Worm (Caenorhabditis elegans) whole organism, late embryonic: ENCODE data around the gene ilys-5.

Source experiments
- F13H6.1 ChIP-seq: sonication (generic microtip); optimal IDR thresholded peaks from 2 replicates; lab custom pipeline; 2016; ENCODE audit warnings: missing genetic modification characterization, missing compliant biosample characterization
- K09A11.1 ChIP-seq: sonication (generic microtip); optimal IDR thresholded peaks from 2 replicates; lab custom pipeline; 2017; ENCODE audit warnings: antibody characterized with exemption, mild to moderate bottlenecking, missing genetic modification characterization, missing compliant biosample characterization; ENCODE audit not compliant: insufficient read depth
- T23F11.4 ChIP-seq: fragments of 200-800 bp; sonication (Bioruptor generic); optimal IDR thresholded peaks from 2 replicates; lab custom pipeline; 2018; ENCODE audit warnings: mild to moderate bottlenecking, missing genetic modification characterization, missing compliant biosample characterization
- Y22D7AL.16 ChIP-seq: sonication (generic microtip); optimal IDR thresholded peaks from 2 replicates; lab custom pipeline; 2016; ENCODE audit warnings: missing genetic modification characterization, missing compliant biosample characterization
- ceh-14 ChIP-seq: sonication (generic microtip); optimal IDR thresholded peaks from 2 replicates; lab custom pipeline; 2016; ENCODE audit warnings: missing genotype, missing genetic modification characterization, missing compliant biosample characterization
- ceh-18 ChIP-seq: sonication (generic microtip); optimal IDR thresholded peaks from 2 replicates; lab custom pipeline; 2016; ENCODE audit warnings: missing genetic modification characterization, missing compliant biosample characterization
- ceh-19 ChIP-seq: fragments of 200-800 bp; sonication (Bioruptor generic); optimal IDR thresholded peaks from 2 replicates; lab custom pipeline; 2018; ENCODE audit warnings: mild to moderate bottlenecking, missing genetic modification characterization, missing compliant biosample characterization
- ceh-2 ChIP-seq: sonication (generic microtip); optimal IDR thresholded peaks from 2 replicates; lab custom pipeline; 2016; ENCODE audit warnings: missing genotype, missing genetic modification characterization, missing compliant biosample characterization
- ceh-22 ChIP-seq: sonication (generic microtip); optimal IDR thresholded peaks from 2 replicates; lab custom pipeline; 2017; ENCODE audit warnings: missing biosample characterization, missing genetic modification characterization
- ceh-30 ChIP-seq: fragments of 150-350 bp; optimal IDR thresholded peaks from 2 replicates; lab custom pipeline; 2014; ENCODE audit warnings: missing biosample characterization, missing genetic modification characterization
- ceh-31 ChIP-seq: sonication (generic microtip); optimal IDR thresholded peaks from 2 replicates; lab custom pipeline; 2016; ENCODE audit warnings: missing genetic modification characterization, missing compliant biosample characterization
- ceh-45 ChIP-seq: fragments of 200-800 bp; sonication (Bioruptor generic); IDR thresholded peaks from 2 replicates; pipeline ENCODE4 v1.3.6; 2022; ENCODE audit warnings: missing genetic modification reagents, missing genetic modification characterization, missing compliant biosample characterization
- ceh-9 ChIP-seq: sonication (generic microtip); optimal IDR thresholded peaks from 2 replicates; lab custom pipeline; 2016; ENCODE audit warnings: mild to moderate bottlenecking, missing genetic modification characterization, inconsistent platforms, missing compliant biosample characterization
- dve-1 ChIP-seq: sonication (generic microtip); optimal IDR thresholded peaks from 2 replicates; lab custom pipeline; 2017; ENCODE audit warnings: antibody characterized with exemption, mild to moderate bottlenecking, missing genetic modification characterization, missing compliant biosample characterization
- elt-2 ChIP-seq: sonication (generic microtip); optimal IDR thresholded peaks from 2 replicates; lab custom pipeline; 2016; ENCODE audit warnings: missing genetic modification reagents, missing genetic modification characterization, missing compliant biosample characterization
- ets-4 ChIP-seq: sonication (generic microtip); optimal IDR thresholded peaks from 2 replicates; lab custom pipeline; 2016; ENCODE audit warnings: missing genetic modification characterization, missing compliant biosample characterization
- fkh-10 ChIP-seq: fragments of 150-350 bp; optimal IDR thresholded peaks from 2 replicates; lab custom pipeline; 2014; ENCODE audit warnings: missing biosample characterization, missing genetic modification reagents, missing genetic modification characterization
- fkh-6 ChIP-seq: sonication (generic microtip); optimal IDR thresholded peaks from 2 replicates; lab custom pipeline; 2016; ENCODE audit warnings: missing genetic modification characterization, missing compliant biosample characterization
- gmeb-2 ChIP-seq: sonication (generic microtip); optimal IDR thresholded peaks from 2 replicates; lab custom pipeline; 2016; ENCODE audit warnings: missing genetic modification characterization, inconsistent platforms, missing compliant biosample characterization
- hlh-13 ChIP-seq: fragments of 200-800 bp; sonication (Bioruptor generic); optimal IDR thresholded peaks from 2 replicates; lab custom pipeline; 2018; ENCODE audit warnings: mild to moderate bottlenecking, missing genetic modification characterization, missing compliant biosample characterization
- hlh-15 ChIP-seq: sonication (generic microtip); optimal IDR thresholded peaks from 2 replicates; lab custom pipeline; 2016; ENCODE audit warnings: missing genetic modification characterization, missing compliant biosample characterization
- hlh-6 ChIP-seq: sonication (generic microtip); optimal IDR thresholded peaks from 2 replicates; lab custom pipeline; 2016; ENCODE audit warnings: missing genotype, missing genetic modification characterization, missing compliant biosample characterization
- hlh-8 ChIP-seq: sonication (generic microtip); optimal IDR thresholded peaks from 2 replicates; lab custom pipeline; 2016; ENCODE audit warnings: missing genotype, missing genetic modification characterization, missing compliant biosample characterization
- lin-11 ChIP-seq: fragments of 200-800 bp; sonication (Bioruptor generic); optimal IDR thresholded peaks from 2 replicates; lab custom pipeline; 2018; ENCODE audit warnings: mild to moderate bottlenecking, missing genetic modification characterization, missing compliant biosample characterization
- mec-3 ChIP-seq: sonication (generic microtip); optimal IDR thresholded peaks from 2 replicates; lab custom pipeline; 2016; ENCODE audit warnings: borderline replicate concordance, missing genetic modification characterization, missing compliant biosample characterization
- nfya-1 ChIP-seq: sonication (generic microtip); optimal IDR thresholded peaks from 2 replicates; lab custom pipeline; 2017; ENCODE audit warnings: missing genetic modification characterization, mild to moderate bottlenecking, missing compliant biosample characterization, antibody characterized with exemption, moderate library complexity
- nhr-11 ChIP-seq: fragments of 150-350 bp; optimal IDR thresholded peaks from 2 replicates; lab custom pipeline; 2014; ENCODE audit warnings: missing biosample characterization, missing genetic modification characterization
- nhr-232 ChIP-seq: sonication (generic microtip); optimal IDR thresholded peaks from 2 replicates; lab custom pipeline; 2016; ENCODE audit warnings: missing genetic modification characterization, missing compliant biosample characterization
- pag-3 ChIP-seq: sonication (generic microtip); optimal IDR thresholded peaks from 2 replicates; lab custom pipeline; 2016; ENCODE audit warnings: missing compliant biosample characterization, missing genetic modification characterization, borderline replicate concordance
- pqm-1 ChIP-seq: sonication (generic microtip); optimal IDR thresholded peaks from 2 replicates; lab custom pipeline; 2016; ENCODE audit warnings: missing genetic modification characterization, missing compliant biosample characterization
- sox-2 ChIP-seq: fragments of 200-800 bp; sonication (Bioruptor generic); IDR thresholded peaks from 2 replicates; pipeline ENCODE4 v1.3.6; 2022; ENCODE audit warnings: missing genetic modification reagents, missing genetic modification characterization, missing compliant biosample characterization
- tbx-2 ChIP-seq: sonication (generic microtip); optimal IDR thresholded peaks from 2 replicates; lab custom pipeline; 2016; ENCODE audit warnings: missing genetic modification characterization, missing compliant biosample characterization
- ttx-3 ChIP-seq: sonication (generic microtip); optimal IDR thresholded peaks from 2 replicates; lab custom pipeline; 2016; ENCODE audit warnings: missing genetic modification reagents, missing genetic modification characterization, missing compliant biosample characterization
- unc-55 ChIP-seq: sonication (generic microtip); optimal IDR thresholded peaks from 2 replicates; lab custom pipeline; 2017; ENCODE audit warnings: missing biosample characterization, missing genetic modification reagents, missing genetic modification characterization
- zip-5 ChIP-seq: sonication (generic microtip); optimal IDR thresholded peaks from 2 replicates; lab custom pipeline; 2016; ENCODE audit warnings: missing genetic modification characterization, missing compliant biosample characterization

The ilys-5 gene

ce11 chrX:6530591-6530990, 6.0 kb downstream of the ilys-5 start:
- TF ChIP-seq gmeb-2 (tag; lab: Kevin White, UChicago): no peak
- no peak for TF ChIP-seq nhr-232
- TF ChIP-seq hlh-13 (GFP tag; lab: Kevin White, UChicago): no peak
- no peak for TF ChIP-seq ceh-2
- no peak for TF ChIP-seq T23F11.4 (GFP tag; lab: Kevin White, UChicago)
- no peak for TF ChIP-seq hlh-6 (tag; lab: Kevin White, UChicago)
- no peak for TF ChIP-seq pag-3
- no peak for TF ChIP-seq sox-2 (GFP tag; lab: Robert Waterston, UW)
- no peak for TF ChIP-seq pqm-1 (tag; lab: Kevin White, UChicago)
- TF ChIP-seq hlh-8 (tag; lab: Kevin White, UChicago): no peak

ce11 chrX:6530046-6530445, 6.6 kb downstream of the ilys-5 start, which contains the start of gene ceh-60:
Gene ceh-60 (minus strand): TSS chrX:6530146.
- TF ChIP-seq ceh-14 (tag; lab: Kevin White, UChicago) (no peak), ceh-22 (tag; lab: Kevin White, UChicago) (no peak), hlh-15 (tag; lab: Kevin White, UChicago) (no peak), F13H6.1 (tag; lab: Kevin White, UChicago) (no peak), Y22D7AL.16 (no peak), ceh-19 (GFP tag; lab: Kevin White, UChicago) (no peak), hlh-6 (tag; lab: Kevin White, UChicago) (no peak), K09A11.1 (tag; lab: Kevin White, UChicago) (no peak)

ce11 chrX:6522634-6523070, 14.0 kb downstream of the ilys-5 start:
- TF ChIP-seq elt-2 (peak; percentile 73), tbx-2 (tag; lab: Kevin White, UChicago) (no peak)
- TF ChIP-seq, all 69 proteins: peak for 1

- no peak for TF ChIP-seq fkh-10 (GFP tag; lab: Kevin White, UChicago)
- TF ChIP-seq ceh-9 (tag; lab: Kevin White, UChicago): no peak
- TF ChIP-seq ceh-45: no peak
- no peak for TF ChIP-seq lin-11 (tag; lab: Kevin White, UChicago)
- no peak for TF ChIP-seq ets-4
- no peak for TF ChIP-seq ttx-3 (tag; lab: Kevin White, UChicago)
- no peak for TF ChIP-seq pag-3
- no peak for TF ChIP-seq hlh-6 (tag; lab: Kevin White, UChicago)
- TF ChIP-seq nhr-11: no peak
- TF ChIP-seq nfya-1 (tag; lab: Kevin White, UChicago): no peak
These were observed 16.0 kb downstream of the ilys-5 start for ce11 chrX:6520644-6521043.

- TF ChIP-seq zip-5 (tag; lab: Kevin White, UChicago) (no peak), fkh-6 (tag; lab: Kevin White, UChicago) (no peak), ceh-30 (tag; lab: Kevin White, UChicago) (no peak), ceh-19 (GFP tag; lab: Kevin White, UChicago) (no peak), gmeb-2 (tag; lab: Kevin White, UChicago) (no peak), ets-4 (no peak), ceh-18 (no peak), ceh-31 (no peak), mec-3 (no peak), dve-1 (tag; lab: Kevin White, UChicago) (no peak), unc-55 (GFP tag; lab: Kevin White, UChicago) (no peak)
These were observed 16.7 kb downstream of the ilys-5 start for ce11 chrX:6519946-6520345.
